Worm (Caenorhabditis elegans): ENCODE results near the gene R04F11.2.

DNA sequence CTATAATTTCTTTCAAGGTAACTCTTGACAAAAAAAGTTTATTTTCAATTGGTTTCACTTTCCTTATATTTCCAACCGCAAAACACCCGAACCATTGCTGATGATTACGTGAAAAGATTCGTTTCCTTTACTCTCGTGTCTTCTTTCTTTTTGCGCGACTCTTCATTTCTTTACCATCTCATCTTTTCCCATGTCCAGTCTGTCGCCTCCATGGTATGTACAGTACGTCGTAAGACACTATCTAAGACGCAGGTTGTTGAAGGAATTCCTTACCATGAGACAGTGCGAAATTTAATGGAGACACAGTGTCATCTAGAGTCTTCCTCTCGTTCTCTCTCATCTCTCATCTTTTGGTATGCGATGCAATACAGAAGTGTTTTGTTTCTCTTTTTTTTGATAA is 18.0 kb upstream of the R04F11.2 start:
- TF ChIP-seq flt-1 (GFP tag; IDR thresholded peaks at IDR 0.05) (no peak), hmg-4 (GFP tag; optimal IDR thresholded peaks at IDR 0.05) (no peak), scrt-1 (GFP tag; IDR thresholded peaks at IDR 0.05) (no peak), ama-1 (optimal IDR thresholded peaks at IDR 0.05) (no peak), ets-7 (tag; optimal IDR thresholded peaks at IDR 0.05) (no peak), tbx-37 (GFP tag; conservative IDR thresholded peaks at IDR 0.05) (no peak), F13C5.2 (tag; optimal IDR thresholded peaks at IDR 0.05) (no peak), tra-4 (tag; optimal IDR thresholded peaks at IDR 0.05) (no peak), tbx-11 (GFP tag; IDR thresholded peaks at IDR 0.05) (no peak), hmbx-1 (tag; optimal IDR thresholded peaks at IDR 0.05) (no peak)

Measured in whole organism, early embryonic.